Fruit fly (Drosophila melanogaster) whole organism, pupa: ENCODE data around the gene CG43362.

Experiments
- CG12605 ChIP-seq: fragments of 200-800 bp; sonication (Bioruptor generic); IDR thresholded peaks from 2 replicates; pipeline ENCODE4 v1.3.6; 2022; ENCODE audit warnings: missing biosample characterization, missing genetic modification characterization
- CG15710 ChIP-seq: fragments of 200-800 bp; sonication (Bioruptor generic); optimal IDR thresholded peaks from 2 replicates; lab custom pipeline; 2018; ENCODE audit warnings: missing biosample characterization, mild to moderate bottlenecking, missing genetic modification characterization, moderate library complexity
- CG17806 ChIP-seq: fragments of 200-800 bp; sonication (Bioruptor generic); optimal IDR thresholded peaks from 2 replicates; lab custom pipeline; 2018; ENCODE audit warnings: missing biosample characterization, mild to moderate bottlenecking, missing genetic modification characterization, moderate library complexity
- CG8159 ChIP-seq: fragments of 200-800 bp; sonication (Bioruptor generic); optimal IDR thresholded peaks from 3 replicates; lab custom pipeline; 2018; ENCODE audit warnings: missing biosample characterization, mild to moderate bottlenecking, missing genetic modification characterization, moderate library complexity
- CG8301 ChIP-seq: fragments of 200-800 bp; sonication (Bioruptor generic); optimal IDR thresholded peaks from 2 replicates; lab custom pipeline; 2018; ENCODE audit warnings: missing biosample characterization, mild to moderate bottlenecking, missing genetic modification characterization
- CG9948 ChIP-seq: fragments of 200-800 bp; sonication (Bioruptor generic); optimal IDR thresholded peaks from 2 replicates; lab custom pipeline; 2018; ENCODE audit warnings: missing biosample characterization, mild to moderate bottlenecking, missing genetic modification characterization, moderate library complexity
- D1 ChIP-seq: fragments of 200-800 bp; sonication (Bioruptor generic); optimal IDR thresholded peaks from 2 replicates; lab custom pipeline; 2018; ENCODE audit warnings: missing biosample characterization, mild to moderate bottlenecking, missing genetic modification characterization, moderate library complexity
- EcR ChIP-seq: fragments of 200-800 bp; sonication (Bioruptor generic); optimal IDR thresholded peaks from 3 replicates; lab custom pipeline; 2019; ENCODE audit warnings: missing biosample characterization, missing genetic modification characterization, mild to moderate bottlenecking, moderate library complexity, missing genetic modification reagents
- Ets98B ChIP-seq: fragments of 200-800 bp; sonication (Bioruptor generic); IDR thresholded peaks from 2 replicates; pipeline ENCODE4 v1.3.6; 2022; ENCODE audit warnings: missing biosample characterization, missing genetic modification characterization
- Pif1A ChIP-seq: fragments of 200-800 bp; sonication (Bioruptor generic); optimal IDR thresholded peaks from 3 replicates; lab custom pipeline; 2016; ENCODE audit warnings: missing biosample characterization, missing genetic modification characterization
- Pif1B ChIP-seq: fragments of 200-800 bp; sonication (Bioruptor generic); optimal IDR thresholded peaks from 3 replicates; lab custom pipeline; 2016; ENCODE audit warnings: missing biosample characterization, missing genetic modification characterization
- Snoo ChIP-seq: fragments of 200-800 bp; sonication (Bioruptor generic); optimal IDR thresholded peaks from 3 replicates; lab custom pipeline; 2017; ENCODE audit warnings: missing biosample characterization, mild to moderate bottlenecking, missing genetic modification characterization, inconsistent platforms
- fd96Ca ChIP-seq: fragments of 200-800 bp; sonication (Bioruptor generic); IDR thresholded peaks from 3 replicates; pipeline ENCODE4 v1.3.6; 2022; ENCODE audit warnings: missing biosample characterization, missing genetic modification characterization
- rn ChIP-seq: fragments of 200-800 bp; sonication (Bioruptor generic); IDR thresholded peaks from 2 replicates; pipeline ENCODE4 v1.3.6; 2022; ENCODE audit warnings: missing biosample characterization, missing genetic modification characterization

DNA sequence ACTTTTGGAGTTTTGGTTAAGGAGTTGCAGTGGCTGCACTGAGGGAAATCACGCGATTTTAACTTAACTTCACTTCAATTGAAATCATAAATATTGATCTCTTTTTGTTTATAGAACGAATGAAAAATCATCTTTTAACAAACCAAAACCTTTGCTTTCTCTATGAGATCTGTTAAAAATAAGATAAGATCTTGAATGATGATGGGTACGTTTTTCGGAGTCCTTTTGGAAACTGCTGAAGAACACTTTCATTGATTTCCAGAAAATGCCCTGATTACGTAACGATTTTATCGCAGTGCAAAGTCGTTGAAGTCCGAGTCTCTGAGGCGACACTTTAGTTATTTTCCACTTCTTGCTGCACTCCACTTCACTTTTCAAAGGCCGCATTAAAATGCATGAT, 21.0 kb upstream of the CG43362 start:
- no peak for TF ChIP-seq EcR
- TF ChIP-seq Pif1A (GFP tag; lab: Kevin White, UChicago) = peak; percentile 83
- peak; percentile 41; the same call in 2 of the 3 replicates for TF ChIP-seq fd96Ca (GFP tag; lab: Robert Waterston, UW)
- peak; percentile 72 for TF ChIP-seq D1 (tag; lab: Kevin White, UChicago)
- peak; percentile 94 for TF ChIP-seq CG17806
- TF ChIP-seq CG12605 (GFP tag; lab: Robert Waterston, UW) = peak; percentile 27; the same call in 1 of the 2 replicates
- TF ChIP-seq CG8159 (tag; lab: Kevin White, UChicago) = peak; percentile 94
- TF ChIP-seq CG8301 (tag; lab: Kevin White, UChicago) = peak; percentile 80
- TF ChIP-seq Snoo = peak; percentile 86
- TF ChIP-seq CG15710 (tag; lab: Kevin White, UChicago) = peak; percentile 91
- TF ChIP-seq Pif1B (GFP tag; lab: Kevin White, UChicago) = peak; percentile 81
- TF ChIP-seq Ets98B (GFP tag; lab: Robert Waterston, UW) = no peak
- peak; percentile 96 for TF ChIP-seq CG9948
- peak; percentile 30; the same call in 1 of the 2 replicates for TF ChIP-seq rn (GFP tag; lab: Robert Waterston, UW)
